Fruit fly (Drosophila melanogaster): ENCODE data around the gene CG3437.

CG3437 gene

dm6 chr3L:9503552-9504317, 46.3 kb upstream of the CG3437 start:
- TF ChIP-seq CG9948 (tag; optimal IDR thresholded peaks at IDR 0.05), result peak; percentile 38
- no peak for TF ChIP-seq CG8159 (tag; optimal IDR thresholded peaks at IDR 0.05)
- no peak for TF ChIP-seq CG14655 (GFP tag; optimal IDR thresholded peaks at IDR 0.05)
- TF ChIP-seq CG12605 (GFP tag; IDR thresholded peaks at IDR 0.05), result no peak
- TF ChIP-seq CG13204 (GFP tag; optimal IDR thresholded peaks at IDR 0.05), result no peak
- no peak for TF ChIP-seq EcR (GFP tag; optimal IDR thresholded peaks at IDR 0.05)
- TF ChIP-seq gl (tag; optimal IDR thresholded peaks at IDR 0.05), result no peak
- no peak for TF ChIP-seq Ets98B (GFP tag; IDR thresholded peaks at IDR 0.05)
- TF ChIP-seq Pif1A (GFP tag; optimal IDR thresholded peaks at IDR 0.05), result peak; percentile 7
- peak; percentile 31 for TF ChIP-seq CG8301 (tag; optimal IDR thresholded peaks at IDR 0.05)
- TF ChIP-seq D1 (tag; optimal IDR thresholded peaks at IDR 0.05), result no peak
- peak; percentile 39 for TF ChIP-seq CG17806 (tag; optimal IDR thresholded peaks at IDR 0.05)
- no peak for TF ChIP-seq CG15710 (tag; optimal IDR thresholded peaks at IDR 0.05)
- TF ChIP-seq CG4496 (GFP tag; IDR thresholded peaks at IDR 0.05), result 0 out of 3 replicates have a peak, but pooled peaks have one; percentile 9
- no peak for TF ChIP-seq rn (GFP tag; IDR thresholded peaks at IDR 0.05)
- TF ChIP-seq CG10348 (GFP tag; IDR thresholded peaks at IDR 0.05), result no peak
- TF ChIP-seq fd96Ca (GFP tag; IDR thresholded peaks at IDR 0.05), result no peak; the same call in 2 of the 3 replicates
- no peak for TF ChIP-seq CG34367 (tag; optimal IDR thresholded peaks at IDR 0.05)
- 0 out of 2 replicates have a peak, but pooled peaks have one; percentile 21 for TF ChIP-seq CG32121 (GFP tag; IDR thresholded peaks at IDR 0.05)
- peak; percentile 8 for TF ChIP-seq Pif1B (GFP tag; optimal IDR thresholded peaks at IDR 0.05)
- no peak for TF ChIP-seq Snoo (tag; optimal IDR thresholded peaks at IDR 0.05)

- TF ChIP-seq CG17806 (tag; optimal IDR thresholded peaks at IDR 0.05) (no peak), CG34367 (tag; optimal IDR thresholded peaks at IDR 0.05) (no peak), EcR (GFP tag; optimal IDR thresholded peaks at IDR 0.05) (no peak), CG9948 (tag; optimal IDR thresholded peaks at IDR 0.05) (no peak), Ets98B (GFP tag; IDR thresholded peaks at IDR 0.05) (no peak), CG13204 (GFP tag; optimal IDR thresholded peaks at IDR 0.05) (no peak), Pif1A (GFP tag; optimal IDR thresholded peaks at IDR 0.05) (no peak), fd96Ca (GFP tag; IDR thresholded peaks at IDR 0.05) (no peak), rn (GFP tag; IDR thresholded peaks at IDR 0.05) (no peak), CG10348 (GFP tag; IDR thresholded peaks at IDR 0.05) (no peak), D1 (tag; optimal IDR thresholded peaks at IDR 0.05) (no peak), CG32121 (GFP tag; IDR thresholded peaks at IDR 0.05) (no peak), gl (tag; optimal IDR thresholded peaks at IDR 0.05) (no peak), CG15710 (tag; optimal IDR thresholded peaks at IDR 0.05) (no peak), Snoo (tag; optimal IDR thresholded peaks at IDR 0.05) (no peak)
Observed at dm6 chr3L:9502856-9503255, 45.4 kb upstream of the CG3437 start.

DNA sequence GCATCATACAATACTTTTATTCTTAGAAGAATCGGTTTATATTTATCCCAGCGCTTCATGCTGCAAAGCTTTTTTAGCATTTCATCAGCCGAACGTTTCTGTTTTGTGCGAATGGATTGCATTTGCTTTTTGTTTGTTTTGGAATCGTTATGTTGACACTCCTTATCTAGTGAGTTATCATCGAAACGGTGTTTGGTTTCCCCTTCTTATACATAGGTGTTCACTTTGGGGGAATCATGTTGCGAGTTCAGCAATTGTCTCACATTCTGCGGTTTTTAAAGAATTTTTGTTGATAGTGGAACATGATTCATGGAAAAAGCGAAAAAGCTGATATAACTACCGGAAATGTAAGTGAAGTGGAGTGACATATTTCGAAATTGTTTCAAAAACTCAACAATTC, 44.8 kb upstream of the CG3437 start:
- TF ChIP-seq CG17806 (tag; optimal IDR thresholded peaks at IDR 0.05), result no peak

DNA sequence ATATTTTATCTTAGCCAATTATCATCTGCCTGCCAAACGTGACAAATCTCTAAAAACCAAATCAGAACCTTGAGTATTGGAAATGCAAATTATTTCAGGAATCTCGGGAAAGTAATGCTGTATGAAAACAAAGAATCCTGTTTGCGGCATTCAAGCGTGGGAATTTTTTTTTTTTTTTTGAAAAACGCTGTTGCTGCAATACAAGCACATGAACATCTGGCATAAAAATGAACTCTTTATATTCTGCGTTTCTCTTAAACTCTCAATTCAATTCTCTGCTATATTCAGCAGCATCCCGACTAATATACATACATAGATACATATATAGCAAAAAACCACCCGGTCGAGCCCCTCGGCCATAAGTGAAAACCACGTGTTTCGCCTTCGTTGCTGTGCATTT, 43.8 kb upstream of the CG3437 start:
- no peak for TF ChIP-seq rn (GFP tag; IDR thresholded peaks at IDR 0.05)
- no peak for TF ChIP-seq CG9948 (tag; optimal IDR thresholded peaks at IDR 0.05)
- no peak for TF ChIP-seq CG14655 (GFP tag; optimal IDR thresholded peaks at IDR 0.05)
- no peak for TF ChIP-seq CG34367 (tag; optimal IDR thresholded peaks at IDR 0.05)
- no peak for TF ChIP-seq Pif1A (GFP tag; optimal IDR thresholded peaks at IDR 0.05)
- no peak for TF ChIP-seq CG12605 (GFP tag; IDR thresholded peaks at IDR 0.05)
- TF ChIP-seq CG13204 (GFP tag; optimal IDR thresholded peaks at IDR 0.05), result no peak
- TF ChIP-seq CG17806 (tag; optimal IDR thresholded peaks at IDR 0.05), result no peak

DNA sequence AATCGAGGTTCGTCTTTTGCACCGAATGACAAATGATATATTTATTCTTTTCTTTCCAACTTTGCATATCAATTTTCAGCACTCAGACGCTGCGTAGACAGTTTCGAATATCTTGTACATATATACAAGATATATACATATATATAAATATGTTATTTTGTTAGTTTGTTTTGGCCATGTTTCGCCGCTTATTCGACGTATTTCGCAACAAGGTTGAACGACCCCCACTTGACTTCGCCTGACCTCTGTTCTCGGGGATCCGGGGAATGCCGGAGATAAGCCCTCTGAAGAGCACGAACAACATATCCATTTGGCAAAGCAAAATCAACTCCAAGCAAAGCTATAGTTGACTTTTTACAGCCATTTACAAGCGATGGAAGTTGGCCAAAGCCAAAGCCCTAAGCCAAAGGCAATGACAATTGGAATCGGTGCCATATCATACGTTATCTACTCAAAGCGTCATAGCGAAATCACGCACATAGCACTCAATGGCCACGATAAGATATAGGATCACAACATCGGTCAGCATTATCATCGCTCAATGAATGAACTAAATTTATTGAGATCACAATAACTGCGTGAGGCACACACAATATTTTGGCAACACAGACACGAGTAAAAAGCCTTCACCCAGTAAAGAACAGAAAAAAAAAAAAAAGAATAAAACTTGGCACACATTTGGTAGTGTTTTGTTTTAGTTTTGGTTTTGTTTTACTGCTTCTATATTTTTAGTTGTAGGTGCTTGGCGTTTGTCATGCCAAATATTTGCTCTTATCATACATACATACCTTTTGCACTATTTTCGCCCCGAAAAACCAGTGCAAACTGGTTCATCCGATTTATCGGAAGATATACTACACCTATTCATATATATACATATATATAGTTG, 42.7 kb upstream of the CG3437 start:
- no peak for TF ChIP-seq CG14655 (GFP tag; optimal IDR thresholded peaks at IDR 0.05)
- TF ChIP-seq CG13204 (GFP tag; optimal IDR thresholded peaks at IDR 0.05), result no peak
- TF ChIP-seq EcR (GFP tag; optimal IDR thresholded peaks at IDR 0.05), result peak; percentile 74

DNA sequence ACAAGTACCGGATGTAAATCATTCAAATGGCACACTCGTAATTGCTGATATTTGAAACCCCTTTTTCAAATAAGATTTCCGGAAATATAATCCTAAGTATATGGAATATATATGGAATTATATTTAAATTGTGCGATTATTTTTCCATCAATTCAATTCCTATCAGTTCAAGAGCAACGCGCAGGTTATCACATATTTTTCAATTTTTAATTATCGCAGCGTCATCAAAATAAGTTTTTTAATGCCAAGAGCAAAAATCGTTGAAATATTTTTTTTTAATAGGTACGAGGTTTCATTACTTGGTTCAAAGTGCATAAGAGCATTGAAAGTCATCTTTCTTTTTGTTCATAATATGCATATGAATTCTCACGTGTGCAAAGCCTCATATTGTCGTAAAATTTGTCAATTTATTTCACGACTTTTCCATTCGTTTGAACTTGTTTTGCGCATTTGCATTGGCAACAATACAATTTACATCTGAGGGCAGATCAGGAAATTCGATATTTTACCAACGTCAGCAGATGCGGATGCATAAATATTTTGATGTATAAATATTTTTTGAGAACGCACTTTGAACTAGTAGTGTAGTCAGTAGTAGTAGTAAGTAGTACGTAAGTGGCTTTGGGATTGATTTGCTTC, 40.6 kb upstream of the CG3437 start:
- TF ChIP-seq CG17806 (tag; optimal IDR thresholded peaks at IDR 0.05), result no peak
- no peak for TF ChIP-seq Pif1B (GFP tag; optimal IDR thresholded peaks at IDR 0.05)
- no peak for TF ChIP-seq gl (tag; optimal IDR thresholded peaks at IDR 0.05)
- no peak for TF ChIP-seq CG10348 (GFP tag; IDR thresholded peaks at IDR 0.05)
- no peak for TF ChIP-seq CG12605 (GFP tag; IDR thresholded peaks at IDR 0.05)
- TF ChIP-seq Snoo (tag; optimal IDR thresholded peaks at IDR 0.05), result no peak
- TF ChIP-seq CG13204 (GFP tag; optimal IDR thresholded peaks at IDR 0.05), result no peak
- no peak for TF ChIP-seq Ets98B (GFP tag; IDR thresholded peaks at IDR 0.05)
- TF ChIP-seq CG9948 (tag; optimal IDR thresholded peaks at IDR 0.05), result no peak
- no peak for TF ChIP-seq CG8301 (tag; optimal IDR thresholded peaks at IDR 0.05)
- TF ChIP-seq CG4496 (GFP tag; IDR thresholded peaks at IDR 0.05), result no peak
- TF ChIP-seq fd96Ca (GFP tag; IDR thresholded peaks at IDR 0.05), result no peak
- no peak for TF ChIP-seq CG32121 (GFP tag; IDR thresholded peaks at IDR 0.05)
- TF ChIP-seq CG8159 (tag; optimal IDR thresholded peaks at IDR 0.05), result no peak
- no peak for TF ChIP-seq CG15710 (tag; optimal IDR thresholded peaks at IDR 0.05)
- no peak for TF ChIP-seq rn (GFP tag; IDR thresholded peaks at IDR 0.05)
- no peak for TF ChIP-seq Pif1A (GFP tag; optimal IDR thresholded peaks at IDR 0.05)
- no peak for TF ChIP-seq CG14655 (GFP tag; optimal IDR thresholded peaks at IDR 0.05)
- no peak for TF ChIP-seq D1 (tag; optimal IDR thresholded peaks at IDR 0.05)
- no peak for TF ChIP-seq EcR (GFP tag; optimal IDR thresholded peaks at IDR 0.05)
